Fruit fly (Drosophila melanogaster) whole organism, embryonic: ENCODE results near the gene CG2839.
A peak's percentile ranks its signal among the peaks of the same experiment; 100 is the strongest.

Source experiments
- Adf1 ChIP-seq: fragments of 200-800 bp; sonication (Bioruptor generic); IDR thresholded peaks from 2 replicates; pipeline ENCODE4 v1.3.6; 2022; ENCODE audit warnings: missing biosample characterization, missing genetic modification characterization
- CG11398 ChIP-seq: fragments of 200-800 bp; sonication (Bioruptor generic); optimal IDR thresholded peaks from 2 replicates; lab custom pipeline; 2016; ENCODE audit warnings: missing biosample characterization, missing genetic modification characterization
- CG1233 ChIP-seq: fragments of 200-800 bp; sonication (Bioruptor generic); optimal IDR thresholded peaks from 4 replicates; lab custom pipeline; 2018; ENCODE audit warnings: missing biosample characterization, mild to moderate bottlenecking, missing genetic modification characterization
- CG13287 ChIP-seq: fragments of 200-800 bp; sonication (Bioruptor generic); IDR thresholded peaks from 2 replicates; pipeline ENCODE4 v1.3.6; 2022; ENCODE audit warnings: missing biosample characterization, missing genetic modification characterization; ENCODE audit not compliant: partially characterized antibody
- CG13624 ChIP-seq: fragments of 200-800 bp; sonication (Bioruptor generic); optimal IDR thresholded peaks from 2 replicates; lab custom pipeline; 2016; ENCODE audit warnings: missing biosample characterization, missing genetic modification characterization
- CG14860 ChIP-seq: fragments of 200-800 bp; sonication (Bioruptor generic); IDR thresholded peaks from 3 replicates; pipeline ENCODE4 v1.3.6; 2022; ENCODE audit warnings: missing biosample characterization, missing genetic modification characterization; ENCODE audit not compliant: partially characterized antibody
- CG15269 ChIP-seq: fragments of 200-800 bp; sonication (Bioruptor generic); optimal IDR thresholded peaks from 2 replicates; lab custom pipeline; 2018; ENCODE audit warnings: missing biosample characterization, mild to moderate bottlenecking, missing genetic modification characterization, moderate library complexity
- CG16779 ChIP-seq: fragments of 200-800 bp; sonication (Bioruptor generic); IDR thresholded peaks from 2 replicates; pipeline ENCODE4 v1.3.6; 2022; ENCODE audit warnings: missing biosample characterization, missing genetic modification characterization
- CG30020 ChIP-seq: fragments of 200-800 bp; optimal IDR thresholded peaks from 2 replicates; lab custom pipeline; 2019; ENCODE audit warnings: missing biosample characterization, mild to moderate bottlenecking, missing genetic modification characterization, moderate library complexity
- CG31441 ChIP-seq: fragments of 200-800 bp; sonication (Bioruptor generic); IDR thresholded peaks from 2 replicates; pipeline ENCODE4 v1.3.6; 2022; ENCODE audit warnings: missing biosample characterization, missing genetic modification characterization
- CG32767 ChIP-seq: fragments of 200-800 bp; sonication (Bioruptor generic); IDR thresholded peaks from 2 replicates; pipeline ENCODE4 v1.3.6; 2022; ENCODE audit warnings: missing biosample characterization, missing genetic modification characterization
- CG3407 ChIP-seq: fragments of 200-800 bp; sonication (Bioruptor generic); optimal IDR thresholded peaks from 2 replicates; lab custom pipeline; 2018; ENCODE audit warnings: missing biosample characterization, mild to moderate bottlenecking, missing genetic modification characterization
- CG6254 ChIP-seq: fragments of 200-800 bp; sonication (Bioruptor generic); optimal IDR thresholded peaks from 3 replicates; lab custom pipeline; 2017; ENCODE audit warnings: mild to moderate bottlenecking, missing biosample characterization, missing genetic modification reagents, missing genetic modification characterization
- CG6683 ChIP-seq: fragments of 200-800 bp; sonication (Bioruptor generic); optimal IDR thresholded peaks from 2 replicates; lab custom pipeline; 2017; ENCODE audit warnings: missing biosample characterization, mild to moderate bottlenecking, missing genetic modification characterization, missing genetic modification reagents
- CG7271 ChIP-seq: fragments of 200-800 bp; sonication (Bioruptor generic); optimal IDR thresholded peaks from 2 replicates; lab custom pipeline; 2018; ENCODE audit warnings: missing biosample characterization, mild to moderate bottlenecking, missing genetic modification characterization, moderate library complexity
- CG8290 ChIP-seq, 3 experiments: fragments of 200-800 bp; sonication (Bioruptor generic); optimal IDR thresholded peaks; 2 replicates each; lab custom pipeline; 2016 to 2019; ENCODE audit warnings: missing biosample characterization in 3 of 3, missing genetic modification characterization in 3 of 3, mild to moderate bottlenecking in 2 of 3, moderate library complexity in 1 of 3
- CG8359 ChIP-seq: fragments of 200-800 bp; sonication (Bioruptor generic); optimal IDR thresholded peaks from 2 replicates; lab custom pipeline; 2017; ENCODE audit warnings: missing biosample characterization, mild to moderate bottlenecking, missing genetic modification characterization, borderline replicate concordance
- CG8924 ChIP-seq: fragments of 200-800 bp; optimal IDR thresholded peaks from 3 replicates; lab custom pipeline; 2019; ENCODE audit warnings: missing biosample characterization, mild to moderate bottlenecking, missing genetic modification characterization, moderate library complexity
- Dbx ChIP-seq: fragments of 200-800 bp; sonication (Bioruptor generic); IDR thresholded peaks from 3 replicates; pipeline ENCODE4 v1.3.6; 2022; ENCODE audit warnings: missing biosample characterization, missing genetic modification characterization
- Eip74EF ChIP-seq, 2 experiments: fragments of 200-800 bp in 1 of 2; fragments of >200 bp in 1 of 2; sonication (Bioruptor generic) in 1 of 2; optimal IDR thresholded peaks; 2 replicates each; lab custom pipeline; 2017 to 2019; ENCODE audit warnings: missing biosample characterization in 2 of 2, missing genetic modification characterization in 2 of 2, mild to moderate bottlenecking in 1 of 2, moderate library complexity in 1 of 2
- HLH3B ChIP-seq: fragments of 200-800 bp; sonication (Bioruptor generic); IDR thresholded peaks from 2 replicates; pipeline ENCODE4 v1.3.6; 2022; ENCODE audit warnings: missing biosample characterization, missing genetic modification characterization
- HLHmδ ChIP-seq: fragments of 200-800 bp; sonication (Bioruptor generic); optimal IDR thresholded peaks from 2 replicates; lab custom pipeline; 2018; ENCODE audit warnings: missing biosample characterization, mild to moderate bottlenecking, missing genetic modification characterization, moderate library complexity
- Hand ChIP-seq: fragments of 200-800 bp; sonication (Bioruptor generic); optimal IDR thresholded peaks from 2 replicates; lab custom pipeline; 2017; ENCODE audit warnings: mild to moderate bottlenecking, missing biosample characterization, missing genetic modification reagents, missing genetic modification characterization
- Hey ChIP-seq: fragments of 200-800 bp; sonication (Bioruptor generic); optimal IDR thresholded peaks from 3 replicates; lab custom pipeline; 2018; ENCODE audit warnings: missing biosample characterization, mild to moderate bottlenecking, missing genetic modification characterization
- MESR4 ChIP-seq: fragments of 200-800 bp; sonication (Bioruptor generic); optimal IDR thresholded peaks from 2 replicates; lab custom pipeline; 2018; ENCODE audit warnings: missing biosample characterization, mild to moderate bottlenecking, missing genetic modification characterization, moderate library complexity
- Mrtf ChIP-seq: fragments of 200-800 bp; sonication (Bioruptor generic); IDR thresholded peaks from 3 replicates; pipeline ENCODE4 v1.3.6; 2022; ENCODE audit warnings: missing biosample characterization, missing genetic modification characterization
- Nf-YA ChIP-seq: fragments of 200-800 bp; sonication (Bioruptor generic); IDR thresholded peaks from 2 replicates; pipeline ENCODE4 v1.3.6; 2022; ENCODE audit warnings: missing biosample characterization, missing genetic modification characterization
- Optix ChIP-seq: fragments of 200-800 bp; sonication (Bioruptor generic); IDR thresholded peaks from 3 replicates; pipeline ENCODE4 v1.3.6; 2022; ENCODE audit warnings: missing biosample characterization, missing genetic modification characterization
- Rx ChIP-seq: fragments of 200-800 bp; sonication (Bioruptor generic); IDR thresholded peaks from 2 replicates; pipeline ENCODE4 v1.3.6; 2022; ENCODE audit warnings: missing biosample characterization, missing genetic modification characterization
- Trl ChIP-seq, 3 experiments: fragments of >200 bp in 2 of 3; fragments of 200-800 bp in 1 of 3; sonication (Bioruptor generic) in 1 of 3; optimal IDR thresholded peaks; 2 replicates in 1 of 3; 3 replicates in 2 of 3; lab custom pipeline; 2016 to 2017; ENCODE audit warnings: missing biosample characterization in 1 of 3, missing genetic modification characterization in 1 of 3
- Usf ChIP-seq: fragments of 200-800 bp; sonication (Bioruptor generic); optimal IDR thresholded peaks from 2 replicates; lab custom pipeline; 2017; ENCODE audit warnings: missing genotype, missing biosample characterization, missing genetic modification characterization
- ab ChIP-seq: fragments of 200-800 bp; sonication (Bioruptor generic); optimal IDR thresholded peaks from 2 replicates; lab custom pipeline; 2016; ENCODE audit warnings: missing biosample characterization, missing genetic modification characterization
- abd-A ChIP-seq: fragments of 200-800 bp; sonication (Bioruptor generic); optimal IDR thresholded peaks from 3 replicates; lab custom pipeline; 2019; ENCODE audit warnings: missing biosample characterization, mild to moderate bottlenecking, missing genetic modification characterization, moderate library complexity
- bbx ChIP-seq: fragments of 200-800 bp; sonication (Bioruptor generic); IDR thresholded peaks from 2 replicates; pipeline ENCODE4 v1.3.6; 2022; ENCODE audit warnings: missing biosample characterization, missing genetic modification characterization; ENCODE audit not compliant: partially characterized antibody
- bcd ChIP-seq: fragments of 200-800 bp; sonication (Bioruptor generic); optimal IDR thresholded peaks from 2 replicates; lab custom pipeline; 2017; ENCODE audit warnings: missing biosample characterization, mild to moderate bottlenecking, missing genetic modification characterization
- br ChIP-seq: fragments of >200 bp; optimal IDR thresholded peaks from 2 replicates; lab custom pipeline; 2017
- corto ChIP-seq: fragments of 200-800 bp; sonication (Bioruptor generic); optimal IDR thresholded peaks from 2 replicates; lab custom pipeline; 2016; ENCODE audit warnings: missing biosample characterization, mild to moderate bottlenecking, missing genetic modification characterization, moderate library complexity
- fd96Cb ChIP-seq: fragments of 200-800 bp; sonication (Bioruptor generic); optimal IDR thresholded peaks from 2 replicates; lab custom pipeline; 2018; ENCODE audit warnings: missing biosample characterization, mild to moderate bottlenecking, missing genetic modification characterization, moderate library complexity
- gt ChIP-seq: fragments of 200-800 bp; sonication (Bioruptor generic); IDR thresholded peaks from 2 replicates; pipeline ENCODE4 v1.3.6; 2022; ENCODE audit warnings: missing biosample characterization, missing genetic modification characterization
- hkb ChIP-seq, 2 experiments: fragments of 200-800 bp in 1 of 2; fragments of >200 bp in 1 of 2; sonication (Bioruptor generic) in 1 of 2; IDR thresholded peaks in 1 of 2; optimal IDR thresholded peaks in 1 of 2; 2 replicates each; pipeline versions ENCODE4 v1.3.6 to Lab custom; 2017 to 2022; ENCODE audit warnings: missing biosample characterization in 1 of 2, missing genetic modification characterization in 1 of 2
- hth ChIP-seq: fragments of >200 bp; optimal IDR thresholded peaks from 2 replicates; lab custom pipeline; 2017; ENCODE audit warnings: inconsistent platforms
- klu ChIP-seq: fragments of 200-800 bp; sonication (Bioruptor generic); IDR thresholded peaks from 2 replicates; pipeline ENCODE4 v1.3.6; 2022; ENCODE audit warnings: missing biosample characterization, missing genetic modification characterization
- pfk ChIP-seq: fragments of 200-800 bp; sonication (Bioruptor generic); optimal IDR thresholded peaks from 2 replicates; lab custom pipeline; 2018; ENCODE audit warnings: missing biosample characterization, mild to moderate bottlenecking, missing genetic modification characterization, moderate library complexity
- sisA ChIP-seq: fragments of 200-800 bp; sonication (Bioruptor generic); IDR thresholded peaks from 2 replicates; pipeline ENCODE4 v1.3.6; 2022; ENCODE audit warnings: missing biosample characterization, missing genetic modification characterization
- sr ChIP-seq: fragments of 200-800 bp; sonication (Bioruptor generic); IDR thresholded peaks from 3 replicates; pipeline ENCODE4 v1.3.6; 2022; ENCODE audit warnings: missing biosample characterization, missing genetic modification characterization
- stc ChIP-seq: fragments of 200-800 bp; sonication (Bioruptor generic); IDR thresholded peaks from 2 replicates; pipeline ENCODE4 v1.3.6; 2022; ENCODE audit warnings: missing biosample characterization, missing genetic modification characterization
- trh ChIP-seq: fragments of 200-800 bp; sonication (Bioruptor generic); optimal IDR thresholded peaks from 2 replicates; lab custom pipeline; 2016; ENCODE audit warnings: missing biosample characterization, missing genetic modification characterization
- unpg ChIP-seq: fragments of 200-800 bp; sonication (Bioruptor generic); optimal IDR thresholded peaks from 3 replicates; lab custom pipeline; 2018; ENCODE audit warnings: missing biosample characterization, mild to moderate bottlenecking, missing genetic modification characterization, moderate library complexity
- wek ChIP-seq: fragments of 200-800 bp; sonication (Bioruptor generic); optimal IDR thresholded peaks from 3 replicates; lab custom pipeline; 2018; ENCODE audit warnings: missing biosample characterization, mild to moderate bottlenecking, missing genetic modification characterization, moderate library complexity
- zen ChIP-seq: fragments of 200-800 bp; sonication (Bioruptor generic); optimal IDR thresholded peaks from 3 replicates; lab custom pipeline; 2018; ENCODE audit warnings: missing biosample characterization, mild to moderate bottlenecking, missing genetic modification characterization, moderate library complexity

The CG2839 gene

DNA sequence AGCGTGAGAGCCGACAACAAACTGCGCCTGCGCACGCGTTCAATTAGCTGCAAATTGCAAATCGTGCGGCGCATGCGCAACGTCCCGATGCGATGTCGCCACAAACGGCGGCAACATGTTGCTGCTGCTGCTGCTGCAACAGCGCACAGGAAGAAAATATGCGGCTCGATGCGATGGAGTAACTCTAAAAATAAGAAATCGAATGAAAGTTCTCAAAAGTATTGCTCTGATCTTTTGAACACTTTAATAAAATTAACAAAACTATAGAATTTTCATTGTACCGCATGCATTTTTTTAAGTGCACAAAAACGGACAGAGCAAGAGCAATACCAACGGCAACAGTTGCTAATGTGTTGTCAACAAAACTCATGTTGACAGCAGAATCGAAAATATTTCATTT lies 19.3 kb upstream of the CG2839 start (continued):
- TF ChIP-seq gt (GFP tag; lab: Robert Waterston, UW), result no peak
- no peak for TF ChIP-seq Hey (tag; lab: Kevin White, UChicago)
- TF ChIP-seq stc (GFP tag; lab: Robert Waterston, UW), result no peak
- peak; percentile 28; the same call in 1 of the 3 replicates for TF ChIP-seq Mrtf (GFP tag; lab: Robert Waterston, UW)
- peak; percentile 66 for TF ChIP-seq CG7271 (tag; lab: Kevin White, UChicago)
- TF ChIP-seq Rx (GFP tag; lab: Robert Waterston, UW), result no peak
- no peak for TF ChIP-seq hkb (optimal IDR thresholded peaks at IDR 0.05; lab: Kevin White, UChicago)
- no peak; the same call in 1 of the 2 replicates for TF ChIP-seq hkb (GFP tag; IDR thresholded peaks at IDR 0.05; lab: Robert Waterston, UW)
- TF ChIP-seq CG30020 (tag; lab: Kevin White, UChicago), result no peak
- no peak for TF ChIP-seq Usf (GFP tag; lab: Kevin White, UChicago)
- TF ChIP-seq CG13287 (GFP tag; lab: Robert Waterston, UW), result no peak
- no peak for TF ChIP-seq corto (GFP tag; lab: Kevin White, UChicago)
- no peak for TF ChIP-seq br (lab: Kevin White, UChicago)
- no peak for TF ChIP-seq CG8290 (GFP tag; optimal IDR thresholded peaks at IDR 0.05; lab: Kevin White, UChicago)
- no peak for TF ChIP-seq CG8290 (tag; optimal IDR thresholded peaks at IDR 0.05; lab: Kevin White, UChicago)
- TF ChIP-seq CG3407 (GFP tag; lab: Kevin White, UChicago), result peak; percentile 38
- no peak for TF ChIP-seq sr
- TF ChIP-seq fd96Cb (tag; lab: Kevin White, UChicago), result peak; percentile 45
- no peak for TF ChIP-seq CG8359 (GFP tag; lab: Kevin White, UChicago)
- no peak for TF ChIP-seq abd-A (tag; lab: Kevin White, UChicago)
- TF ChIP-seq HLH3B (GFP tag; lab: Robert Waterston, UW), result 0 out of 2 replicates have a peak, but pooled peaks have one; percentile 15
- no peak for TF ChIP-seq hth (lab: Kevin White, UChicago)
- TF ChIP-seq CG14860, result no peak
- no peak for TF ChIP-seq CG16779 (GFP tag; lab: Robert Waterston, UW)
- TF ChIP-seq klu (GFP tag; lab: Robert Waterston, UW), result no peak
- peak; percentile 40; the same call in 1 of the 2 replicates for TF ChIP-seq CG31441 (GFP tag; lab: Robert Waterston, UW)
- TF ChIP-seq HLHmδ (GFP tag; lab: Kevin White, UChicago), result no peak
- TF ChIP-seq CG6683, result no peak
- no peak for TF ChIP-seq Eip74EF (GFP tag; optimal IDR thresholded peaks at IDR 0.05; lab: Kevin White, UChicago)
- TF ChIP-seq CG6254, result no peak
- no peak for TF ChIP-seq MESR4
- TF ChIP-seq Hand (GFP tag; lab: Kevin White, UChicago), result no peak
- peak; percentile 5 for TF ChIP-seq CG1233 (GFP tag; lab: Kevin White, UChicago)
- no peak for TF ChIP-seq ab (GFP tag; lab: Kevin White, UChicago)
- peak; percentile 84 for TF ChIP-seq zen (tag; lab: Kevin White, UChicago)
- no peak for TF ChIP-seq pfk (GFP tag; lab: Kevin White, UChicago)
- TF ChIP-seq CG8924 (tag; lab: Kevin White, UChicago), result peak; percentile 33
- 0 out of 2 replicates have a peak, but pooled peaks have one; percentile 16 for TF ChIP-seq Nf-YA
- no peak for TF ChIP-seq CG13624 (GFP tag; lab: Kevin White, UChicago)
- TF ChIP-seq Optix (GFP tag; lab: Robert Waterston, UW), result peak; percentile 56; the same call in 1 of the 3 replicates
- no peak for TF ChIP-seq Adf1 (GFP tag; lab: Robert Waterston, UW)
- TF ChIP-seq CG15269 (tag; lab: Kevin White, UChicago), result no peak
- no peak for TF ChIP-seq unpg (GFP tag; lab: Kevin White, UChicago)
- no peak for TF ChIP-seq bcd
- TF ChIP-seq sisA (GFP tag; lab: Robert Waterston, UW), result peak; percentile 51
- no peak for TF ChIP-seq CG32767 (GFP tag; lab: Robert Waterston, UW)
- TF ChIP-seq trh (GFP tag; lab: Kevin White, UChicago), result no peak
- no peak for TF ChIP-seq Trl (optimal IDR thresholded peaks at IDR 0.05; lab: Kevin White, UChicago)
- TF ChIP-seq Trl (GFP tag; optimal IDR thresholded peaks at IDR 0.05; lab: Kevin White, UChicago), result peak; percentile 13
- TF ChIP-seq CG11398 (GFP tag; lab: Kevin White, UChicago), result no peak
- no peak for TF ChIP-seq Dbx
- TF ChIP-seq bbx, result no peak
- no peak for TF ChIP-seq wek (GFP tag; lab: Kevin White, UChicago)
